Worm (Caenorhabditis elegans): ENCODE measurements around the gene rgs-2.
A peak's percentile ranks its signal among the peaks of the same experiment; 100 is the strongest.

The rgs-2 gene

DNA sequence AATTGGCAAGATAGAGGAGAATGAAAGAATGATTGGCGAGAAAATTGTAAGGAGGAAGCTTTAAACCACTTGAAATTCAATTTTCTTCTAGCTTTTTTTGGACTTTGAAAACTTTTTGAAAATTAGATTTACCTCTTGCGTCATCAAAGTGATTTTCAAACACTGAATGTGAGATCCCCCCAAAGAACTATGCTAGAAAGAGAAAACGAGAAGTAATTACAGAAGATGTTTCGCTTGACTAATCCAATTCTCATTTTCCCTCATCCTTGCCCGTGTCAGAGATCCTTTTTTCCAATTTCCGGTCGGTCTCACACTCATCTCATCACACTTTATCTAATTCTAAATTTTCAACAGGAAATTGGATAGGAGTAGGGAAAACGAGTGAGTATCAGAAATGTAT, 22.6 kb upstream of the rgs-2 start (continued):
- no peak for TF ChIP-seq dpl-1 (GFP tag; optimal IDR thresholded peaks at IDR 0.05)
- TF ChIP-seq snpc-4 (tag; optimal IDR thresholded peaks at IDR 0.05) = no peak
- TF ChIP-seq fkh-8 (tag; optimal IDR thresholded peaks at IDR 0.05) = peak; percentile 21
- TF ChIP-seq F16B12.6 (tag; optimal IDR thresholded peaks at IDR 0.05) = no peak
- peak; percentile 19 for TF ChIP-seq fos-1 (tag; optimal IDR thresholded peaks at IDR 0.05)
- peak; percentile 14 for TF ChIP-seq nhr-47 (tag; optimal IDR thresholded peaks at IDR 0.05)
- TF ChIP-seq lin-13 (GFP tag; optimal IDR thresholded peaks at IDR 0.05) = no peak
- no peak for TF ChIP-seq mep-1 (tag; optimal IDR thresholded peaks at IDR 0.05)
- no peak for TF ChIP-seq ztf-11 (tag; optimal IDR thresholded peaks at IDR 0.05)
- no peak for TF ChIP-seq sup-37 (GFP tag; optimal IDR thresholded peaks at IDR 0.05)
- TF ChIP-seq nhr-90 (tag; optimal IDR thresholded peaks at IDR 0.05; ENCODE audit: poor library complexity) = no peak
- no peak for TF ChIP-seq unc-98 (GFP tag; IDR thresholded peaks at IDR 0.05)
- no peak for TF ChIP-seq aha-1 (tag; optimal IDR thresholded peaks at IDR 0.05)
- TF ChIP-seq jun-1 (tag; optimal IDR thresholded peaks at IDR 0.05) = no peak
- no peak for TF ChIP-seq unc-130 (tag; optimal IDR thresholded peaks at IDR 0.05)
- TF ChIP-seq dsc-1 (tag; optimal IDR thresholded peaks at IDR 0.05) = peak; percentile 89
- TF ChIP-seq lin-14 (GFP tag; optimal IDR thresholded peaks at IDR 0.05) = peak; percentile 83
- TF ChIP-seq isw-1 (GFP tag; IDR thresholded peaks at IDR 0.05) = no peak
- TF ChIP-seq irx-1 (tag; optimal IDR thresholded peaks at IDR 0.05) = no peak
- TF ChIP-seq pag-3 (tag; optimal IDR thresholded peaks at IDR 0.05; ENCODE audit: borderline replicate concordance, insufficient read depth) = no peak
- TF ChIP-seq nhr-237 (tag; optimal IDR thresholded peaks at IDR 0.05) = no peak
- no peak for TF ChIP-seq ceh-8 (GFP tag; optimal IDR thresholded peaks at IDR 0.05)
- TF ChIP-seq nhr-76 (tag; optimal IDR thresholded peaks at IDR 0.05) = no peak
- TF ChIP-seq egl-27 (tag; optimal IDR thresholded peaks at IDR 0.05) = no peak
- TF ChIP-seq blmp-1 (tag; optimal IDR thresholded peaks at IDR 0.05) = no peak
- TF ChIP-seq elt-2 (tag; optimal IDR thresholded peaks at IDR 0.05) = no peak
- peak; percentile 55 for TF ChIP-seq tbx-2 (tag; optimal IDR thresholded peaks at IDR 0.05)
- TF ChIP-seq ceh-88 (GFP tag; IDR thresholded peaks at IDR 0.05) = no peak
- no peak for TF ChIP-seq lin-15B (tag; optimal IDR thresholded peaks at IDR 0.05)
- no peak for TF ChIP-seq zag-1 (tag; optimal IDR thresholded peaks at IDR 0.05)
- no peak for TF ChIP-seq aly-2 (tag; optimal IDR thresholded peaks at IDR 0.05)
- peak; percentile 35 for TF ChIP-seq nhr-71 (tag; optimal IDR thresholded peaks at IDR 0.05)
- no peak for TF ChIP-seq swsn-7 (tag; optimal IDR thresholded peaks at IDR 0.05)
- peak in 1 of 3 experiments; percentile 0 for TF ChIP-seq ceh-82 (tag; optimal IDR thresholded peaks at IDR 0.05)
- no peak for TF ChIP-seq xbp-1 (tag; optimal IDR thresholded peaks at IDR 0.05)
- TF ChIP-seq mdl-1 (tag; optimal IDR thresholded peaks at IDR 0.05) = no peak
- no peak for TF ChIP-seq lin-39 (tag; optimal IDR thresholded peaks at IDR 0.05)

DNA sequence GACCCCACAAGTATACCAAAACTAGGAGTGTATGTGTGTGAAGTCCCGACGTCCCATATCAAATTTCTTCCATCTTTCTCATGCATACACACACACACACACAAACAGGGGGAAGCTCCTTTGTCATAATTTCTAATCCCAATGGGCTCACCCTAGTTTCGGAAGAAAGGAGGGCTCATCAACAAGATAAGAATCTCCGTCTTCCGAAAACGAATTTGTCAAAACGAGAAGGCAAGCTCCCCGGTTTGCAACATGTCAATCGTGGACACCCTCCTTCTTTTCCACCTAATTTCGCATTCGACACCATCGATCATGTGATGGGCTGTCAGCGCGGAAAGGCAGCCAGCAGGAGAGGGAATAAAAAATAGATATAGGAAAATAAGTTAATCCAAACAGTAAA, 22.1 kb upstream of the rgs-2 start:
- TF ChIP-seq mep-1 (tag; optimal IDR thresholded peaks at IDR 0.05) (peak; percentile 41), nhr-71 (tag; optimal IDR thresholded peaks at IDR 0.05) (peak; percentile 18), lin-13 (GFP tag; optimal IDR thresholded peaks at IDR 0.05) (peak; percentile 26), egl-13 (tag; optimal IDR thresholded peaks at IDR 0.05) (peak; percentile 36), lsy-2 (tag; optimal IDR thresholded peaks at IDR 0.05) (peak in 1 of 2 experiments; percentile 5), zip-4 (GFP tag; optimal IDR thresholded peaks at IDR 0.05) (peak; percentile 9), tbx-2 (tag; optimal IDR thresholded peaks at IDR 0.05) (peak; percentile 50), ztf-11 (tag; optimal IDR thresholded peaks at IDR 0.05) (peak in 1 of 2 experiments; percentile 21), elt-2 (tag; optimal IDR thresholded peaks at IDR 0.05) (no peak), swsn-7 (tag; optimal IDR thresholded peaks at IDR 0.05) (peak; percentile 25), ets-5 (GFP tag; IDR thresholded peaks at IDR 0.05) (no peak), ceh-63 (GFP tag; optimal IDR thresholded peaks at IDR 0.05) (no peak), mab-9 (GFP tag; IDR thresholded peaks at IDR 0.05) (peak; percentile 81), blmp-1 (tag; optimal IDR thresholded peaks at IDR 0.05) (peak; percentile 9), snu-23 (GFP tag; optimal IDR thresholded peaks at IDR 0.05) (peak; percentile 25), hpl-2 (GFP tag; optimal IDR thresholded peaks at IDR 0.05) (no peak), lin-14 (GFP tag; optimal IDR thresholded peaks at IDR 0.05) (peak; percentile 80), ceh-82 (tag; optimal IDR thresholded peaks at IDR 0.05) (peak in 2 of 3 experiments; percentile 6 to 16)
